Worm (Caenorhabditis elegans): Measurements from ENCODE around the gene mrt-2.

DNA sequence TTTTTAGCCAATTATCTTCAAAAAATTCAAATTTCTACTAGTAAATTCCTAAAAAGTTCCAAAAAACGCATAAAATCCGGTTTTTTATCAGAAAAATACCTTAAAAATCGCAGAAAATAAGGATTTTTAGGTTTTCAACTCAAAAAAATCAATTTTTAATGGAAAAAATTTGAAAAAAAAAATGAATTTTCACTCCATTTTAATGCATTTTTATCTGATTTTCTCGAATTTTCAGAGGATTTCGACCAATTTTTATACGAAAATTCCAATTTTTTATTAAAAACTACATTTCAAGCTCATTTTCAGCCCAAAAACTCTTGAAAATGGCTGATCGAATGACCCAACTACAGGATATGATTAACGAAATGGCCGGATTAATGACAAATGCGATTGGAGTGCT is 30.8 kb downstream of the mrt-2 start, which contains the start of gene mdt-21:
- TF ChIP-seq nhr-12 (tag; optimal IDR thresholded peaks at IDR 0.05) (no peak), nhr-11 (tag; optimal IDR thresholded peaks at IDR 0.05) (no peak), unc-39 (tag; optimal IDR thresholded peaks at IDR 0.05) (no peak), lin-13 (GFP tag; optimal IDR thresholded peaks at IDR 0.05) (no peak), elt-1 (tag; optimal IDR thresholded peaks at IDR 0.05) (no peak), nhr-6 (tag; optimal IDR thresholded peaks at IDR 0.05) (no peak), R02D3.7 (tag; optimal IDR thresholded peaks at IDR 0.05) (no peak), skn-1 (tag; optimal IDR thresholded peaks at IDR 0.05) (no peak), ZK546.5 (tag; optimal IDR thresholded peaks at IDR 0.05) (no peak), nhr-77 (tag; optimal IDR thresholded peaks at IDR 0.05) (no peak), elt-3 (tag; optimal IDR thresholded peaks at IDR 0.05) (no peak), lsy-2 (tag; optimal IDR thresholded peaks at IDR 0.05) (no peak), ceh-82 (tag; optimal IDR thresholded peaks at IDR 0.05) (no peak)
